Worm (Caenorhabditis elegans) whole organism, L4 larva: ENCODE data around the gene K02E11.4.
A peak's percentile ranks its signal among the peaks of the same experiment; 100 is the strongest.
"Not testable (repeated sequence)": the region's sequence is repeated elsewhere in the genome, so short reads cannot be mapped to it uniquely, and the experiment has no call there.

ENCODE experiments used
- D1046.2 ChIP-seq: fragments of 200-800 bp; sonication (Bioruptor generic); IDR thresholded peaks from 2 replicates; pipeline ENCODE4 v1.3.6; 2022; ENCODE audit warnings: missing genetic modification characterization, missing compliant biosample characterization
- F26F4.8 ChIP-seq: fragments of 200-800 bp; sonication (Bioruptor generic); conservative IDR thresholded peaks from 2 replicates; pipeline ENCODE4 v1.3.6; 2022; ENCODE audit warnings: missing genetic modification characterization, missing compliant biosample characterization
- F37D6.2 ChIP-seq: sonication (generic microtip); optimal IDR thresholded peaks from 2 replicates; lab custom pipeline; 2016; ENCODE audit warnings: mild to moderate bottlenecking, missing genetic modification characterization, missing compliant biosample characterization
- F44E2.7 ChIP-seq: fragments of 200-800 bp; sonication (Bioruptor generic); IDR thresholded peaks from 2 replicates; pipeline ENCODE4 v2.1.2; 2022; ENCODE audit warnings: missing genetic modification characterization, missing compliant biosample characterization
- T20F7.1 ChIP-seq: fragments of 200-800 bp; sonication (Bioruptor generic); optimal IDR thresholded peaks from 2 replicates; lab custom pipeline; 2018; ENCODE audit warnings: mild to moderate bottlenecking, missing genetic modification characterization, missing compliant biosample characterization
- Y105C5A.15 ChIP-seq: fragments of 200-800 bp; sonication (Bioruptor generic); IDR thresholded peaks from 2 replicates; pipeline ENCODE4 v1.3.6; 2022; ENCODE audit warnings: missing genetic modification characterization, missing compliant biosample characterization
- Y48G9A.11 ChIP-seq: fragments of 200-800 bp; sonication (Bioruptor generic); IDR thresholded peaks from 2 replicates; pipeline ENCODE4 v1.3.6; 2022; ENCODE audit warnings: missing genetic modification reagents, missing genetic modification characterization, missing compliant biosample characterization
- ZK546.5 ChIP-seq, 2 experiments: sonication (generic microtip); optimal IDR thresholded peaks; 2 replicates each; lab custom pipeline; 2017; ENCODE audit warnings: missing biosample characterization in 2 of 2, missing genetic modification characterization in 2 of 2
- aha-1 ChIP-seq: fragments of 150-350 bp; peaks from one replicate; lab custom pipeline; 2014; ENCODE audit warnings: missing biosample characterization, missing genetic modification characterization
- arid-1 ChIP-seq: fragments of 200-800 bp; sonication (Bioruptor generic); conservative IDR thresholded peaks from 2 replicates; pipeline ENCODE4 v1.3.6; 2022; ENCODE audit warnings: missing genetic modification reagents, missing genetic modification characterization, missing compliant biosample characterization
- ceh-44 ChIP-seq: fragments of 200-800 bp; sonication (Bioruptor generic); IDR thresholded peaks from 2 replicates; pipeline ENCODE4 v1.3.6; 2022; ENCODE audit warnings: missing genetic modification reagents, missing genetic modification characterization, missing compliant biosample characterization
- ceh-82 ChIP-seq: sonication (generic microtip); optimal IDR thresholded peaks from 2 replicates; lab custom pipeline; 2017; ENCODE audit warnings: missing biosample characterization, missing genetic modification characterization
- ctbp-1 ChIP-seq: fragments of 200-800 bp; sonication (Bioruptor generic); IDR thresholded peaks from 2 replicates; pipeline ENCODE4 v1.3.6; 2022; ENCODE audit warnings: missing genetic modification reagents, missing genetic modification characterization, missing compliant biosample characterization
- daf-12 ChIP-seq: fragments of 150-350 bp; optimal IDR thresholded peaks from 2 replicates; lab custom pipeline; 2014; ENCODE audit warnings: missing biosample characterization, missing genetic modification reagents, missing genetic modification characterization
- daf-8 ChIP-seq: fragments of 200-800 bp; sonication (Bioruptor generic); IDR thresholded peaks from 2 replicates; pipeline ENCODE4 v1.3.6; 2022; ENCODE audit warnings: missing genetic modification characterization, missing compliant biosample characterization
- dmd-6 ChIP-seq: fragments of 200-800 bp; sonication (Bioruptor generic); IDR thresholded peaks from 2 replicates; pipeline ENCODE4 v1.3.6; 2022; ENCODE audit warnings: missing genetic modification reagents, missing genetic modification characterization, missing compliant biosample characterization
- dmd-8 ChIP-seq: fragments of 200-800 bp; sonication (Bioruptor generic); IDR thresholded peaks from 2 replicates; pipeline ENCODE4 v1.3.6; 2022; ENCODE audit warnings: missing genetic modification characterization, missing compliant biosample characterization
- egl-43 ChIP-seq: fragments of 200-800 bp; sonication (Bioruptor generic); IDR thresholded peaks from 2 replicates; pipeline ENCODE4 v1.3.6; 2022; ENCODE audit warnings: missing genetic modification reagents, missing genetic modification characterization, missing compliant biosample characterization
- fkh-10 ChIP-seq: fragments of 150-350 bp; optimal IDR thresholded peaks from 2 replicates; lab custom pipeline; 2014; ENCODE audit warnings: missing biosample characterization, missing genetic modification reagents, missing genetic modification characterization
- hmg-1.1 ChIP-seq: fragments of 200-800 bp; sonication (Bioruptor generic); IDR thresholded peaks from 2 replicates; pipeline ENCODE4 v1.3.6; 2022; ENCODE audit warnings: missing genetic modification reagents, missing genetic modification characterization, missing compliant biosample characterization
- lim-7 ChIP-seq: fragments of 200-800 bp; sonication (Bioruptor generic); IDR thresholded peaks from 2 replicates; pipeline ENCODE4 v1.3.6; 2022; ENCODE audit warnings: missing genetic modification characterization, missing compliant biosample characterization
- lin-29 ChIP-seq: fragments of 200-800 bp; sonication (Bioruptor generic); IDR thresholded peaks from 2 replicates; pipeline ENCODE4 v1.3.6; 2022; ENCODE audit warnings: missing genetic modification reagents, missing genetic modification characterization, missing compliant biosample characterization
- lin-38 ChIP-seq: fragments of 200-800 bp; sonication (Bioruptor generic); IDR thresholded peaks from 2 replicates; pipeline ENCODE4 v1.3.6; 2022; ENCODE audit warnings: missing genetic modification reagents, missing genetic modification characterization, missing compliant biosample characterization
- madf-5 ChIP-seq, 2 experiments: fragments of 200-800 bp; sonication (Bioruptor generic); IDR thresholded peaks; 2 replicates each; pipeline ENCODE4 v1.3.6; 2022; ENCODE audit warnings: missing compliant biosample characterization in 2 of 2, missing genetic modification characterization in 2 of 2
- madf-9 ChIP-seq: fragments of 200-800 bp; sonication (Bioruptor generic); conservative IDR thresholded peaks from 2 replicates; pipeline ENCODE4 v1.3.6; 2022; ENCODE audit warnings: missing genetic modification reagents, missing genetic modification characterization, missing compliant biosample characterization
- mes-2 ChIP-seq: sonication (generic microtip); optimal IDR thresholded peaks from 2 replicates; lab custom pipeline; 2016; ENCODE audit warnings: missing genotype, mild to moderate bottlenecking, missing genetic modification characterization, missing compliant biosample characterization; ENCODE audit not compliant: poor library complexity, severe bottlenecking
- mxl-2 ChIP-seq: fragments of 200-800 bp; sonication (Bioruptor generic); conservative IDR thresholded peaks from 2 replicates; pipeline ENCODE4 v1.3.6; 2022; ENCODE audit warnings: missing genetic modification reagents, missing genetic modification characterization, missing compliant biosample characterization
- nhr-11 ChIP-seq: fragments of 150-350 bp; optimal IDR thresholded peaks from 2 replicates; lab custom pipeline; 2014; ENCODE audit warnings: missing biosample characterization, missing genetic modification characterization
- nhr-25 ChIP-seq: sonication (generic microtip); optimal IDR thresholded peaks from 2 replicates; lab custom pipeline; 2017; ENCODE audit warnings: missing genetic modification characterization, mild to moderate bottlenecking, missing compliant biosample characterization, antibody characterized with exemption, moderate library complexity, borderline replicate concordance; ENCODE audit not compliant: insufficient read depth
- nhr-42 ChIP-seq: fragments of 200-800 bp; sonication (Bioruptor generic); IDR thresholded peaks from 2 replicates; pipeline ENCODE4 v1.3.6; 2022; ENCODE audit warnings: missing genetic modification characterization, missing compliant biosample characterization
- nhr-76 ChIP-seq: fragments of 150-350 bp; optimal IDR thresholded peaks from 2 replicates; lab custom pipeline; 2014; ENCODE audit warnings: missing biosample characterization, missing genetic modification characterization
- pha-4 ChIP-seq, 2 experiments: fragments of 150-350 bp in 1 of 2; fragments of 200-800 bp in 1 of 2; sonication (Bioruptor generic) in 1 of 2; IDR thresholded peaks in 1 of 2; optimal IDR thresholded peaks in 1 of 2; 2 replicates each; pipeline versions ENCODE4 v1.3.6 to Lab custom; 2014 to 2022; ENCODE audit warnings: missing genetic modification characterization in 2 of 2, missing genetic modification reagents in 2 of 2, missing biosample characterization in 1 of 2, missing compliant biosample characterization in 1 of 2
- php-3 ChIP-seq: fragments of 200-800 bp; sonication (Bioruptor generic); IDR thresholded peaks from 2 replicates; pipeline ENCODE4 v1.3.6; 2022; ENCODE audit warnings: missing genetic modification reagents, missing genetic modification characterization, missing compliant biosample characterization
- rbr-2 ChIP-seq: sonication (generic microtip); optimal IDR thresholded peaks from 2 replicates; lab custom pipeline; 2016; ENCODE audit warnings: missing genotype, missing genetic modification characterization, missing compliant biosample characterization
- set-16 ChIP-seq: fragments of 200-800 bp; sonication (Bioruptor generic); IDR thresholded peaks from 2 replicates; pipeline ENCODE4 v1.3.6; 2022; ENCODE audit warnings: missing genetic modification reagents, missing genetic modification characterization, missing compliant biosample characterization
- snpc-1.2 ChIP-seq: fragments of 200-800 bp; sonication (Bioruptor generic); IDR thresholded peaks from 2 replicates; pipeline ENCODE4 v1.3.6; 2022; ENCODE audit warnings: missing genetic modification reagents, missing genetic modification characterization, missing compliant biosample characterization
- snpc-4 ChIP-seq: fragments of 150-350 bp; optimal IDR thresholded peaks from 2 replicates; lab custom pipeline; 2014; ENCODE audit warnings: missing biosample characterization, missing genetic modification characterization
- spr-1 ChIP-seq: sonication (generic microtip); optimal IDR thresholded peaks from 2 replicates; lab custom pipeline; 2016; ENCODE audit warnings: mild to moderate bottlenecking, missing genetic modification characterization, missing compliant biosample characterization
- tra-1 ChIP-seq: fragments of 200-800 bp; sonication (Bioruptor generic); IDR thresholded peaks from 2 replicates; pipeline ENCODE4 v1.3.6; 2022; ENCODE audit warnings: missing genetic modification reagents, missing genetic modification characterization, missing compliant biosample characterization
- vab-7 ChIP-seq: fragments of 200-800 bp; sonication (Bioruptor generic); IDR thresholded peaks from 2 replicates; pipeline ENCODE4 v1.3.6; 2022; ENCODE audit warnings: missing genetic modification reagents, missing genetic modification characterization, missing compliant biosample characterization
- zfp-2 ChIP-seq: sonication (generic microtip); optimal IDR thresholded peaks from 2 replicates; lab custom pipeline; 2016; ENCODE audit warnings: mild to moderate bottlenecking, missing genetic modification characterization, missing compliant biosample characterization
- zip-11 ChIP-seq: fragments of 200-800 bp; sonication (Bioruptor generic); IDR thresholded peaks from 2 replicates; pipeline ENCODE4 v1.3.6; 2022; ENCODE audit warnings: missing genetic modification characterization, missing compliant biosample characterization
- ztf-11 ChIP-seq: fragments of 150-350 bp; optimal IDR thresholded peaks from 2 replicates; lab custom pipeline; 2014; ENCODE audit warnings: missing biosample characterization, missing genetic modification characterization

Gene K02E11.4

DNA sequence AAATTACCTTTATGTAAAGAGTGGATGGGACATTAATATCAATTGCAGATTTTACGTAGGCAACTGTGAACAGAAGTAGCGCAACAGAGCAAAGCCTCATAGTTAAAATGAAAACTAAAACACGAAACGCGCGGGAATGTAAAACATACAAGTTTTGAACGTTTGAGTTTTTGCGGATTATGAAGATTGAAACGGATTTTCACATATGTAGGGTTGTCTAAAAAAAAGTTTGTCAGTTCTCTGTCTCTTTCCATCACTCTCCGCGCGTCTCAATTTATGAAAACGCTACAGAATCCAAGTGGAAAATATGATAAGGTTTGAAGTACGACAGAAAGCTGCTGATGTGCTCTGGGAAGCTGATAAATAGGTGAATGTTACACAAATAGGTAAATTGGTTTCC lies 1.2 kb downstream of the K02E11.4 start, which contains the start of gene K02E11.3:
Gene K02E11.3 (minus strand): TSS at position 101 of the 400 bp plus-strand sequence.
- no peak for TF ChIP-seq ztf-11 (tag; lab: Kevin White, UChicago)
- TF ChIP-seq snpc-4 (tag; lab: Kevin White, UChicago) = no peak
- TF ChIP-seq nhr-76 = no peak
- no peak for TF ChIP-seq rbr-2 (tag; lab: Kevin White, UChicago)
- no peak for TF ChIP-seq nhr-25 (tag; lab: Kevin White, UChicago)
- no peak for TF ChIP-seq mes-2
- TF ChIP-seq nhr-42 (GFP tag; lab: Robert Waterston, UW) = no peak
- no peak for TF ChIP-seq daf-12
- no peak for TF ChIP-seq daf-8 (GFP tag; lab: Robert Waterston, UW)
- TF ChIP-seq zfp-2 (tag; lab: Kevin White, UChicago) = no peak
- no peak for TF ChIP-seq zip-11 (GFP tag; lab: Robert Waterston, UW)
- TF ChIP-seq T20F7.1 = no peak
- TF ChIP-seq F37D6.2 (tag; lab: Kevin White, UChicago) = no peak
- TF ChIP-seq fkh-10 (GFP tag; lab: Kevin White, UChicago) = no peak
- TF ChIP-seq, all 104 proteins: peak for 0

ce11 chrV:14243904-14244303 lies 4.0 kb downstream of the K02E11.4 start, which contains the start of gene sre-7:
Gene sre-7 (plus strand): TSS chrV:14244204.
- no peak for TF ChIP-seq lin-29
- TF ChIP-seq ceh-82 (tag; lab: Kevin White, UChicago) = no peak
- no peak for TF ChIP-seq dmd-6 (GFP tag; lab: Robert Waterston, UW)
- no peak for TF ChIP-seq spr-1 (tag; lab: Kevin White, UChicago)
- TF ChIP-seq D1046.2 (GFP tag; lab: Robert Waterston, UW) = no peak
- no peak for TF ChIP-seq madf-9 (GFP tag; lab: Robert Waterston, UW)
- TF ChIP-seq vab-7 (GFP tag; lab: Robert Waterston, UW) = no peak

- no peak for TF ChIP-seq ZK546.5 (tag; optimal IDR thresholded peaks at IDR 0.05; lab: Kevin White, UChicago)
- no peak for TF ChIP-seq hmg-1.1 (GFP tag; lab: Robert Waterston, UW)
- 0 out of 4 replicates have a peak, but pooled peaks of 1 of the 2 experiments have one; percentile 40 for TF ChIP-seq madf-5 (GFP tag; IDR thresholded peaks at IDR 0.05; lab: Robert Waterston, UW)
- TF ChIP-seq D1046.2 (GFP tag; lab: Robert Waterston, UW) = no peak
- peak; percentile 56 for TF ChIP-seq aha-1
- TF ChIP-seq spr-1 (tag; lab: Kevin White, UChicago) = peak; percentile 9
- TF ChIP-seq set-16 (GFP tag; lab: Robert Waterston, UW) = peak; percentile 97
- no peak for TF ChIP-seq zip-11 (GFP tag; lab: Robert Waterston, UW)
- TF ChIP-seq mes-2 = no peak
- no peak for TF ChIP-seq nhr-11 (tag; lab: Kevin White, UChicago)
Measured at ce11 chrV:14240694-14241201, 7.2 kb downstream of the K02E11.4 start, which contains the start of gene K02E11.10. Gene K02E11.10 (minus strand): TSS chrV:14241151.

- TF ChIP-seq ctbp-1 (GFP tag; lab: Robert Waterston, UW) = peak; percentile 78
- peak; percentile 33 to 77; a peak in 2 of 4 replicates for TF ChIP-seq madf-5 (GFP tag; IDR thresholded peaks at IDR 0.05; lab: Robert Waterston, UW)
- TF ChIP-seq madf-9 (GFP tag; lab: Robert Waterston, UW) = peak; percentile 59; the same call in 1 of the 2 replicates
- 0 out of 2 replicates have a peak, but pooled peaks have one; percentile 35 for TF ChIP-seq dmd-6 (GFP tag; lab: Robert Waterston, UW)
- peak; percentile 64; the same call in 1 of the 2 replicates for TF ChIP-seq ceh-44 (GFP tag; lab: Robert Waterston, UW)
- TF ChIP-seq F26F4.8 = peak; percentile 92
- TF ChIP-seq Y105C5A.15 (GFP tag; lab: Robert Waterston, UW) = 0 out of 2 replicates have a peak, but pooled peaks have one; percentile 47
- peak; percentile 82 for TF ChIP-seq lin-38 (GFP tag; lab: Robert Waterston, UW)
- 0 out of 2 replicates have a peak, but pooled peaks have one; percentile 33 for TF ChIP-seq daf-8 (GFP tag; lab: Robert Waterston, UW)
- TF ChIP-seq mxl-2 = 0 out of 2 replicates have a peak, but pooled peaks have one; percentile 40
- peak; percentile 81 for TF ChIP-seq Y48G9A.11
- peak; percentile 49; the same call in 1 of the 2 replicates for TF ChIP-seq tra-1 (GFP tag; lab: Robert Waterston, UW)
- peak; percentile 64 for TF ChIP-seq vab-7 (GFP tag; lab: Robert Waterston, UW)
- peak; percentile 84 for TF ChIP-seq snpc-1.2 (GFP tag; lab: Robert Waterston, UW)
- peak; percentile 78 for TF ChIP-seq dmd-8 (GFP tag; lab: Robert Waterston, UW)
- TF ChIP-seq egl-43 = peak; percentile 93
- TF ChIP-seq php-3 (GFP tag; lab: Robert Waterston, UW) = peak; percentile 53; the same call in 1 of the 2 replicates
- TF ChIP-seq F44E2.7 (GFP tag; lab: Robert Waterston, UW) = peak; percentile 59; the same call in 1 of the 2 replicates
- peak; percentile 75 for TF ChIP-seq pha-4 (GFP tag; IDR thresholded peaks at IDR 0.05; lab: Robert Waterston, UW)
- TF ChIP-seq pha-4 (tag; optimal IDR thresholded peaks at IDR 0.05; lab: Kevin White, UChicago) = not testable (repeated sequence)
- peak; percentile 72 for TF ChIP-seq arid-1 (GFP tag; lab: Robert Waterston, UW)
- TF ChIP-seq lim-7 (GFP tag; lab: Robert Waterston, UW) = peak; percentile 89
- peak; percentile 56 for TF ChIP-seq set-16 (GFP tag; lab: Robert Waterston, UW)
Measured at ce11 chrV:14237447-14237846, 10.5 kb downstream of the K02E11.4 start.
